Worm (Caenorhabditis elegans): ENCODE data around the gene F59E12.9.
"Not testable (repeated sequence)": the region's sequence is repeated elsewhere in the genome, so short reads cannot be mapped to it uniquely, and the experiment has no call there.

DNA sequence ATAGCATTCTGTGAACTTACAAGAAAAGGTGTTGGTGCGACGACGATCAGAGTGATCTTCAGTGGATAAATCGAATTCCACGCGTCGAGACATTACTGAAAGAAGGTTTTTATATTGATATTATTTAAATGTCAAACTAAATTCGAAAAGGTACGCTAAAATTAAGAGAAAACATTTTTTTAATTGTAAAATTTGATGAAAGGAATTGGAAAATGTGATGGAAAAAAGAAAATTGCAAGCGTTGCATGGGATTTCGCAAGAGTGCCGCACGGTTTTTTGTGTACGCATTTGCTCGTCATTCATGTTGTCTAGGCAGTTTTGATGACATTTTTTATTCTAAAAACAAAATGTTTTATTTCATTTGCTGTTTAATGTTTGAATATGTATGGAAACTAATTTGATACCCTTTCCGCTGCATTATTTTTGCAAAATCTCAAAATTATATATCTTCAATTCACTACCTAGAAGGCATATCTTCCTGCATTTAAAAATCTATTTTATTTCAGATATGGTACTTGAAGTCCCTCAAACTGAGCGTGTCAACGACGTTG is 15.9 kb downstream of the F59E12.9 start, which contains the start of the genes F59E12.6 and npl-4.1:
- not testable (repeated sequence) for TF ChIP-seq zag-1 (tag; optimal IDR thresholded peaks at IDR 0.05); pqm-1 (tag; optimal IDR thresholded peaks at IDR 0.05); tra-1 (GFP tag; IDR thresholded peaks at IDR 0.05); egl-27 (tag; optimal IDR thresholded peaks at IDR 0.05); nhr-237 (tag; optimal IDR thresholded peaks at IDR 0.05); nhr-102 (tag; optimal IDR thresholded peaks at IDR 0.05); jun-1 (tag; optimal IDR thresholded peaks at IDR 0.05); ZK546.5 (tag; optimal IDR thresholded peaks at IDR 0.05); fos-1 (tag; optimal IDR thresholded peaks at IDR 0.05); dpl-1 (GFP tag; optimal IDR thresholded peaks at IDR 0.05)

Measured in whole organism, L4 larva.